Fruit fly (Drosophila melanogaster) whole organism, adult: ENCODE measurements around the gene Tsf2.

Experiments
- CG11617 ChIP-seq: fragments of 200-800 bp; sonication (Bioruptor generic); optimal IDR thresholded peaks from 2 replicates; lab custom pipeline; 2017; ENCODE audit warnings: mild to moderate bottlenecking, missing biosample characterization, missing genetic modification reagents, missing genetic modification characterization
- CG1620 ChIP-seq: fragments of 200-800 bp; sonication (Bioruptor generic); optimal IDR thresholded peaks from 2 replicates; lab custom pipeline; 2016; ENCODE audit warnings: missing biosample characterization, missing genetic modification characterization
- CG33017 ChIP-seq: fragments of 200-800 bp; sonication (Bioruptor generic); optimal IDR thresholded peaks from 2 replicates; lab custom pipeline; 2018; ENCODE audit warnings: missing biosample characterization, mild to moderate bottlenecking, missing genetic modification characterization, moderate library complexity
- CG7045 ChIP-seq: fragments of 200-800 bp; sonication (Bioruptor generic); optimal IDR thresholded peaks from 2 replicates; lab custom pipeline; 2017; ENCODE audit warnings: missing biosample characterization, mild to moderate bottlenecking, missing genetic modification characterization
- Clk ChIP-seq: fragments of 200-800 bp; sonication (Bioruptor generic); optimal IDR thresholded peaks from 2 replicates; lab custom pipeline; 2017; ENCODE audit warnings: missing biosample characterization, missing genetic modification characterization
- Crg-1 ChIP-seq: fragments of 200-800 bp; sonication (Bioruptor generic); optimal IDR thresholded peaks from 2 replicates; lab custom pipeline; 2016; ENCODE audit warnings: missing biosample characterization, missing genetic modification characterization
- Hr96 ChIP-seq: fragments of 200-800 bp; sonication (Bioruptor generic); optimal IDR thresholded peaks from 2 replicates; lab custom pipeline; 2016; ENCODE audit warnings: missing biosample characterization, missing genetic modification characterization
- Mnt ChIP-seq: fragments of 200-800 bp; sonication (Bioruptor generic); optimal IDR thresholded peaks from 2 replicates; lab custom pipeline; 2016; ENCODE audit warnings: missing biosample characterization, mild to moderate bottlenecking, missing genetic modification characterization
- cic ChIP-seq: fragments of 200-800 bp; sonication (Bioruptor generic); optimal IDR thresholded peaks from 2 replicates; lab custom pipeline; 2017; ENCODE audit warnings: missing biosample characterization, mild to moderate bottlenecking, missing genetic modification characterization, moderate library complexity
- cnc ChIP-seq, 2 experiments: fragments of >200 bp; optimal IDR thresholded peaks; 2 replicates each; lab custom pipeline; 2017
- kay ChIP-seq: fragments of 200-800 bp; sonication (Bioruptor generic); peaks from one replicate; lab custom pipeline; 2016; ENCODE audit warnings: missing biosample characterization, missing genetic modification characterization, borderline replicate concordance
- ovo ChIP-seq: fragments of 200-800 bp; sonication (Bioruptor generic); optimal IDR thresholded peaks from 2 replicates; lab custom pipeline; 2016; ENCODE audit warnings: missing biosample characterization, missing genetic modification characterization
- pad ChIP-seq: fragments of 200-800 bp; sonication (Bioruptor generic); optimal IDR thresholded peaks from 3 replicates; lab custom pipeline; 2017; ENCODE audit warnings: missing biosample characterization, missing genetic modification characterization, mild to moderate bottlenecking, moderate library complexity, missing genetic modification reagents
- tj ChIP-seq: fragments of 200-800 bp; sonication (Bioruptor generic); optimal IDR thresholded peaks from 3 replicates; lab custom pipeline; 2017; ENCODE audit warnings: missing biosample characterization, mild to moderate bottlenecking, missing genetic modification characterization, moderate library complexity

DNA sequence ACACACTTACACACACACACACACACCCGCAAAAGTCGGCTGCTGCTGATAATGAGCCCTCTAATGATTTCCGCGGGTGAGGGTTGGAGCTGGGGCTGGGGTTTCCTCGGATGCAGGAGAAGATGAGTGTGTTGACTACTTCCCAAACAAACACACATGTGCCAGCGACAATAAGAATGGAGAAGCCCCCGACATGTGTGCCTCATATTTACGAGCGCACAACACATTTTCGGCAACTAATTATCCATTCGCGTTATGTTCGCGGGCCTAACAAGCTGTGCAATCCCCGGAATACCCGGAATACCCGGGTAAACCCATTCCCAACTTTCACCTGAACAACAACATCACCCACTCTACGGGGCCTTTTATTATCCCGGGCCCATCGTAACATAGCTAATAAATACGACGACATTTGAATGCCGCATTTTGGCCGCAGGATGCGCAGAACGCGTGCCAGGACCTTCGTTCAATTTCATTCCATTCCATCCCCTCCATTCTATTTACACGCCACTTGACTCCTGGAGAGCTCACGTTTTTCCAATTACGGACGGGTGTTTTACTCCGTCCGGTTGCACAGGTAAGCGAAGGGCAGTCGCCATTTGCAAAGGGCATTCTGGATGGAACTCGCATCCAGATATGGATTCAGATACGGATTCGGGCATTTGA is 32.7 kb upstream of the Tsf2 start:
- no peak for TF ChIP-seq tj
- TF ChIP-seq Mnt = no peak
- TF ChIP-seq kay (GFP tag; lab: Kevin White, UChicago) = no peak
- no peak for TF ChIP-seq cic (GFP tag; lab: Kevin White, UChicago)
- TF ChIP-seq Clk = no peak
- no peak for TF ChIP-seq CG33017 (tag; lab: Kevin White, UChicago)
- TF ChIP-seq CG7045 = no peak
- TF ChIP-seq ovo (GFP tag; lab: Kevin White, UChicago) = no peak
- no peak for TF ChIP-seq CG11617 (GFP tag; lab: Kevin White, UChicago)
- no peak for TF ChIP-seq CG1620
- TF ChIP-seq Hr96 (GFP tag; lab: Kevin White, UChicago) = no peak
- TF ChIP-seq Crg-1 = no peak
- TF ChIP-seq pad (GFP tag; lab: Kevin White, UChicago) = no peak
- TF ChIP-seq cnc (optimal IDR thresholded peaks at IDR 0.05; lab: Kevin White, UChicago) = no peak
